Worm (Caenorhabditis elegans) whole organism, L3 larva: ENCODE measurements around the gene sqv-7.

Experiments
- R02D3.7 ChIP-seq: fragments of 150-350 bp; optimal IDR thresholded peaks from 2 replicates; lab custom pipeline; 2014; ENCODE audit warnings: missing biosample characterization, missing genetic modification characterization
- ZK546.5 ChIP-seq: sonication (generic microtip); optimal IDR thresholded peaks from 2 replicates; lab custom pipeline; 2017; ENCODE audit warnings: missing biosample characterization, missing genetic modification characterization
- aly-2 ChIP-seq: fragments of 150-350 bp; optimal IDR thresholded peaks from 2 replicates; lab custom pipeline; 2014; ENCODE audit warnings: missing biosample characterization, missing genetic modification characterization
- ama-1 ChIP-seq: fragments of 150-350 bp; optimal IDR thresholded peaks from 2 replicates; lab custom pipeline; 2018
- ceh-16 ChIP-seq: sonication (generic microtip); optimal IDR thresholded peaks from 2 replicates; lab custom pipeline; 2017; ENCODE audit warnings: missing biosample characterization, missing genetic modification characterization
- ceh-28 ChIP-seq: fragments of 150-350 bp; optimal IDR thresholded peaks from 2 replicates; lab custom pipeline; 2014; ENCODE audit warnings: missing biosample characterization, missing genetic modification reagents, missing genetic modification characterization
- elt-1 ChIP-seq: fragments of 150-350 bp; optimal IDR thresholded peaks from 2 replicates; lab custom pipeline; 2014; ENCODE audit warnings: missing biosample characterization, missing genetic modification characterization
- elt-2 ChIP-seq: sonication (generic microtip); optimal IDR thresholded peaks from 2 replicates; lab custom pipeline; 2016; ENCODE audit warnings: missing genetic modification reagents, mild to moderate bottlenecking, missing genetic modification characterization, missing compliant biosample characterization
- elt-3 ChIP-seq, 3 experiments: fragments of 150-350 bp in 1 of 3; sonication (generic microtip) in 2 of 3; optimal IDR thresholded peaks; 2 replicates in 2 of 3; 4 replicates in 1 of 3; lab custom pipeline; 2014 to 2017; ENCODE audit warnings: missing biosample characterization in 3 of 3, missing genetic modification characterization in 3 of 3
- eor-1 ChIP-seq, 2 experiments: fragments of 150-350 bp; optimal IDR thresholded peaks; 2 replicates each; lab custom pipeline; 2014 to 2018; ENCODE audit warnings: missing biosample characterization in 2 of 2, missing genetic modification characterization in 2 of 2
- fkh-10 ChIP-seq: sonication (generic microtip); optimal IDR thresholded peaks from 2 replicates; lab custom pipeline; 2017; ENCODE audit warnings: missing biosample characterization, missing genetic modification reagents, missing genetic modification characterization
- fos-1 ChIP-seq: fragments of 150-350 bp; optimal IDR thresholded peaks from 2 replicates; lab custom pipeline; 2014; ENCODE audit warnings: missing biosample characterization, missing genetic modification characterization
- hmg-11 ChIP-seq: sonication (generic microtip); optimal IDR thresholded peaks from 2 replicates; lab custom pipeline; 2016; ENCODE audit warnings: missing genetic modification characterization, missing compliant biosample characterization
- jun-1 ChIP-seq: fragments of 150-350 bp; optimal IDR thresholded peaks from 2 replicates; lab custom pipeline; 2014; ENCODE audit warnings: missing biosample characterization, missing genetic modification reagents, missing genetic modification characterization
- lin-15B ChIP-seq: fragments of 150-350 bp; optimal IDR thresholded peaks from 2 replicates; lab custom pipeline; 2014; ENCODE audit warnings: missing biosample characterization, missing genetic modification characterization
- lin-39 ChIP-seq: fragments of 150-350 bp; optimal IDR thresholded peaks from 2 replicates; lab custom pipeline; 2018; ENCODE audit warnings: missing biosample characterization, missing genetic modification reagents, missing genetic modification characterization
- lsy-12 ChIP-seq: sonication (generic microtip); optimal IDR thresholded peaks from 2 replicates; lab custom pipeline; 2016; ENCODE audit warnings: mild to moderate bottlenecking, missing genetic modification characterization, missing compliant biosample characterization
- nfya-1 ChIP-seq: sonication (generic microtip); optimal IDR thresholded peaks from 2 replicates; lab custom pipeline; 2017; ENCODE audit warnings: missing genetic modification characterization, mild to moderate bottlenecking, missing compliant biosample characterization, antibody characterized with exemption, moderate library complexity; ENCODE audit not compliant: insufficient read depth
- nhr-11 ChIP-seq: fragments of 150-350 bp; optimal IDR thresholded peaks from 2 replicates; lab custom pipeline; 2014; ENCODE audit warnings: missing biosample characterization, missing genetic modification characterization
- nhr-12 ChIP-seq: fragments of 150-350 bp; optimal IDR thresholded peaks from 2 replicates; lab custom pipeline; 2014; ENCODE audit warnings: missing biosample characterization, missing genetic modification characterization
- nhr-23 ChIP-seq: fragments of 150-350 bp; optimal IDR thresholded peaks from 2 replicates; lab custom pipeline; 2014; ENCODE audit warnings: missing biosample characterization, missing genetic modification reagents, missing genetic modification characterization
- nhr-237 ChIP-seq: fragments of 150-350 bp; optimal IDR thresholded peaks from 2 replicates; lab custom pipeline; 2014; ENCODE audit warnings: missing biosample characterization, missing genetic modification characterization
- nhr-28 ChIP-seq: fragments of 150-350 bp; optimal IDR thresholded peaks from 2 replicates; lab custom pipeline; 2014; ENCODE audit warnings: missing biosample characterization, missing genetic modification characterization
- nhr-43 ChIP-seq: sonication (generic microtip); optimal IDR thresholded peaks from 2 replicates; lab custom pipeline; 2016; ENCODE audit warnings: mild to moderate bottlenecking, missing genetic modification characterization, missing compliant biosample characterization; ENCODE audit not compliant: poor library complexity, severe bottlenecking
- nhr-67 ChIP-seq: fragments of 150-350 bp; optimal IDR thresholded peaks from 2 replicates; lab custom pipeline; 2014; ENCODE audit warnings: missing biosample characterization, missing genetic modification characterization
- nhr-76 ChIP-seq: fragments of 150-350 bp; sonication (generic microtip); optimal IDR thresholded peaks from 5 replicates; lab custom pipeline; 2014; ENCODE audit warnings: missing biosample characterization, missing genetic modification characterization
- nhr-77 ChIP-seq: fragments of 150-350 bp; optimal IDR thresholded peaks from 2 replicates; lab custom pipeline; 2014; ENCODE audit warnings: missing biosample characterization, missing genetic modification characterization
- pha-4 ChIP-seq: fragments of 150-350 bp; optimal IDR thresholded peaks from 2 replicates; lab custom pipeline; 2014; ENCODE audit warnings: missing biosample characterization, missing genetic modification reagents, missing genetic modification characterization
- pqm-1 ChIP-seq: fragments of 150-350 bp; optimal IDR thresholded peaks from 2 replicates; lab custom pipeline; 2017; ENCODE audit warnings: missing biosample characterization, missing genetic modification characterization, inconsistent platforms
- sea-2 ChIP-seq: fragments of 150-350 bp; sonication (generic microtip); optimal IDR thresholded peaks from 4 replicates; lab custom pipeline; 2014; ENCODE audit warnings: missing biosample characterization, missing genetic modification reagents, missing genetic modification characterization
- skn-1 ChIP-seq: fragments of 150-350 bp; optimal IDR thresholded peaks from 2 replicates; lab custom pipeline; 2014; ENCODE audit warnings: missing biosample characterization, missing genetic modification characterization
- snpc-4 ChIP-seq: fragments of 150-350 bp; optimal IDR thresholded peaks from 2 replicates; lab custom pipeline; 2014; ENCODE audit warnings: missing biosample characterization, missing genetic modification characterization
- tbx-2 ChIP-seq: sonication (generic microtip); optimal IDR thresholded peaks from 2 replicates; lab custom pipeline; 2016; ENCODE audit warnings: mild to moderate bottlenecking, missing genetic modification characterization, missing compliant biosample characterization
- unc-39 ChIP-seq: sonication (generic microtip); optimal IDR thresholded peaks from 4 replicates; lab custom pipeline; 2017; ENCODE audit warnings: missing biosample characterization, missing genetic modification characterization
- zag-1 ChIP-seq: fragments of 150-350 bp; optimal IDR thresholded peaks from 2 replicates; lab custom pipeline; 2014; ENCODE audit warnings: missing biosample characterization, missing genetic modification characterization
- ztf-11 ChIP-seq: fragments of 150-350 bp; optimal IDR thresholded peaks from 2 replicates; lab custom pipeline; 2014; ENCODE audit warnings: missing biosample characterization, missing genetic modification characterization

sqv-7 gene

DNA sequence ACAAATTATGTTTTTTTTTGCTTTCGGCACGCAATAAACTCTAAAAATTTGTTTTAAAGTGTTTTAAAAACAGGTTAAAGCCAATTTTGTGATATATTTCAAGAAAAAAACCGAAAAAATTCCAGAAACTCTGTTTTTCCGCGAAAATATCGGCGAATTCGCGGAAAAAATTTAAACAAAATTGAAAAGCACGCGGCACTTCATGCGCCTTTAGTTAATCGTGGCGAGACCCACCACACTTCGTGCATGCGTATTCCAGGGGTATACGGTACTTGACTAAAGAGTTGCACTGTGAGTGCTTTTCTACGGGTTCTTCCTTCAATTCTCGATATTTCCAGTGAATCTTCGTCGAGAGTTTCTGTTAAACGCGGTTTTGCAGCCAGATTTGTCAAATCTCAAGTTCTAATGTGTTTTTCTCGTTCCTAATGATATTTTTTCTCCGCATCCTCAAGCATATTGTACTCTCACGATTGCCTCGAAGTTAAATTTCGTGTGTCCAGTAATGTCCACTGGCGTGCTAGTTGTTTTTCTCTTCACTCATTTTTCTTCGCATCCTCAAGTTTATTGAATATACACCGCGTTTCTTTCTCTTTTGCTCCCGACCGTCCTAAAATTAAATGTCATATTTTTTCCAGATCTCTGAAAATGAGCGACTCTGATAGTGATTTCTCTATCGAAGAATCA lies 25.3 kb upstream of the sqv-7 start, which contains the start of gene cin-4:
TSS of gene cin-4 (plus strand) at position 634 of the 684 bp plus-strand sequence.
- no peak for TF ChIP-seq ama-1 (lab: Kevin White, UChicago)
- no peak for TF ChIP-seq nhr-67 (tag; lab: Kevin White, UChicago)
- TF ChIP-seq ztf-11 (tag; lab: Kevin White, UChicago): no peak
- TF ChIP-seq lsy-12 (tag; lab: Kevin White, UChicago): no peak
- TF ChIP-seq zag-1: no peak
- no peak for TF ChIP-seq R02D3.7 (tag; lab: Kevin White, UChicago)
- TF ChIP-seq eor-1 (tag; optimal IDR thresholded peaks at IDR 0.05; lab: Kevin White, UChicago): no peak

DNA sequence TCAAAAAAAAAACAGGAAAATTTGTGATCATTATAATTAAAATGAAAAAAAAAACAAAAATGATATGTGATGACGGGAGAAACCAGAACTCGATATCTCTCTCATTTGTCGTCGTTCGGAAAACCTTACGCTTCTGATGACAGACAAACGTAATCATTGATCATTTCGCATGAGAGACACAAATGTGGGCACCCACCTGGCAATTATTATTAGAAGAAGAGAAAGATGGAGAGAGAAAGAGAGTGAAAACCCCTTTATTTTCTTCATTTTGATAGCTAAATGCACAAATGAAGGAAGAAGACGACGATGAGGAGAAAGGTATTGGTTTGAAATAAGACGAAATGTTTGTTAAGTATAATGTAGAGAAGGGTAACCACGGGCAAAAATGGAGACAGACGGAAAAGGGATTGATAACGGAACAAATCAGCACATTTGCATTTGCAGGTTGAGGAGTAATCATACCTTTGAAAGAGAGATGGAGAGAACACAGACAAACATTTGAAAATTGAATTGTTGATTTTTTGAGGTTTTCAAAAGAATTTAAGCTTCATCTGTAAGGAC lies 18.7 kb upstream of the sqv-7 start:
- TF ChIP-seq elt-2 (tag; lab: Kevin White, UChicago) (peak; percentile 78), pha-4 (peak; percentile 47), pqm-1 (tag; lab: Kevin White, UChicago) (peak; percentile 63), nhr-12 (no peak)
- TF ChIP-seq, all 47 proteins: peak for 3

DNA sequence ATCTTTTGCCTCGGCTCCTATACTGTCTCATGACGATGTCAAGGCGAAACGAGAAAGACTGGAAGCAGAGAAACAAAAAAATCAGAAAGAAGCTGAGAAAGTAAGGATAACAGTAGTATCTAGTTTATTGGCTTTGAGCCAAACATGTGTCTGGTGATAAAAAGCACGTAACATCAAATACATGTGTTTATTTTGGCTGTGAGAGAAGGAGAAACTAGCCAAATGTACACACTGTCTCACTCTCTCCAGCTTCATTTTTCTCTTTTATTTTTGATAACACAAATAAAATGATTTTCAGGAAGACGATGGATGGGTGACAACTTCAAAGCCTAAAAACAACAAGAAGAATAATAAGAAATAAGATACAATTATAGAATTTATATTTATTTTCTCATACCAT lies 17.0 kb upstream of the sqv-7 start:
- TF ChIP-seq pha-4 (peak; percentile 68), fos-1 (no peak)

DNA sequence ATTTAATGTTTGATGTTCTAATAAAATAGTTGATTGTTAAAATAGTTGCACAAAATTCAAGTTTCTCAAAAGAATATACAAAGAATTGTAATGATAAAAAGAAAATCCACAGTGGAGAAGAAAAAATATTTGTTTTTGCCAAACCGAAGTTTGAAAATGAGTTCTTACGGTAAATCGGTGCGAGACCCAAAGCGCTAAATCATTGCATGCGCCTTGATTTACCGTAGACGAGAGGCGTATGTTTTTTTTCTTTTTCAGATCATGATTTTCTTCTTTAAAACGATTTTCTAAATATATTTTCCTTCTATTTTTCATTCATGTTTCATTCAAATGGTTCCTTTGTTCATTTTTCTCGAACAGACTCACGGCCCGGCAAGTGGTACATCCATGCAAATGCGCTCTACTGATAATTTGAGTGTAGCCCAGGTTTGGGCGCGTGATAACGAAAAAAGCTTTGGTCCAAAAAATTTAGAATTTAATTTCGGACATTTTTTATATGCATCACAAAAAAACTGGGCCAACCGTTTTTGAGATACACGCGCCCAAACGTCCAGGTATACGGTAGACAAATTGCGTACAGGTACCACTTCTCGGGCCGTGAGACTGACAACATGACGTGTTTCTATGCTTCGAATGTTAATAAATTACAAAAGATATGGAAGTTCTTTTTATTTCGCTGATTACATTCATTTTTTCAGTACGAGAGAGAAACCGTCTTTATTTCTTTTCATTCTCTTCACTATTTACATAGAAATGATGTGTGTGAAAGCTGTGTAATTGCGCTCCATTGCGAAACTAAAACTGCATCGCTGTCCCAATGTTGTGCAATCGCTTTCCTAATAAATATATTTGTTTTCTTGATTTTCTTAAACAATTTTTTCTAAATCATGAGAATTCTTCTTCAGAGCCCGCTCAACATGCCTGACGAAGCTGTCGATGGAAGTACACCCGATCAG lies 12.7 kb upstream of the sqv-7 start, which contains the start of gene znf-598:
TSS of gene znf-598 (plus strand) at position 906 of the 956 bp plus-strand sequence.
- no peak for TF ChIP-seq jun-1
- TF ChIP-seq sea-2 (GFP tag; lab: Kevin White, UChicago): no peak
- TF ChIP-seq aly-2 (tag; lab: Kevin White, UChicago): no peak
- TF ChIP-seq nhr-12: no peak
- TF ChIP-seq R02D3.7 (tag; lab: Kevin White, UChicago): no peak
- no peak for TF ChIP-seq ama-1 (lab: Kevin White, UChicago)
- no peak for TF ChIP-seq elt-1 (tag; lab: Kevin White, UChicago)
- TF ChIP-seq lsy-12 (tag; lab: Kevin White, UChicago): no peak
- peak; percentile 84 for TF ChIP-seq pha-4
- peak; percentile 16 for TF ChIP-seq nhr-23 (tag; lab: Kevin White, UChicago)
- peak; percentile 72 for TF ChIP-seq elt-2 (tag; lab: Kevin White, UChicago)
- TF ChIP-seq nhr-77: no peak
- TF ChIP-seq fkh-10 (GFP tag; lab: Kevin White, UChicago): no peak
- TF ChIP-seq elt-3 (tag; optimal IDR thresholded peaks at IDR 0.05; lab: Kevin White, UChicago): no peak
- TF ChIP-seq ZK546.5 (tag; lab: Kevin White, UChicago): no peak
- no peak for TF ChIP-seq nhr-237
- peak; percentile 40 for TF ChIP-seq pqm-1 (tag; lab: Kevin White, UChicago)
- TF ChIP-seq snpc-4 (tag; lab: Kevin White, UChicago): peak; percentile 64
- TF ChIP-seq nhr-76 (tag; lab: Kevin White, UChicago): no peak
- TF ChIP-seq lin-15B (tag; lab: Kevin White, UChicago): peak; percentile 64
- no peak for TF ChIP-seq skn-1 (tag; lab: Kevin White, UChicago)
- TF ChIP-seq nhr-11: no peak
- TF ChIP-seq unc-39 (tag; lab: Kevin White, UChicago): no peak

DNA sequence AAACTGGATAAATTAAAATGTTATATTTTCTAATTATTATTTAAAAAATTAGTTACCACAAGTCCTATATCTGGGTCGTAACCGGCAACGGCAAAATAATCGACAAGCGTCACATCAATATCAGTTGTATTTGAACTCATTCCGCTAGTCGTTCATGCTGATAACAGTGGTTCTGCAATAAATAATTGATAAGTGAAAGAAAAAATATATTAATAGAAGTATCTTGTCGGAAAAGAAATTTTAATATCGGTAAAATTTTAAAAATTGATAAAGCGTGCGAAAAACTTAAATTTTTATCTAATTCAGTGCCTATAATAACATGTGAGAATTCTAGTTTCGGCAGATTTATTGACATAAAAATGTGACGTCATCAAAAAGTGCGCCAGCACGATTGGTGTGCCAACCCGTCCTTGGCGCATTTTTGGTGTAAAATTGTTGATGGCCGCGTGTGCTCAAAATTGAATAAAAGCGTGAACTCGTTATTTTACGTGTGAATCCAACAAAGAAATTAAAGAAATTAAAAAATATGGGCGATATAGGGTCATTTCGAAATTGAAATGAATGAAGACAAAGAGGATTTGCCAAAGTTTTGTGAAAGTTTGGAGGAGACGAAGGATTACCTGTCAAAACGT lies 10.0 kb upstream of the sqv-7 start, which contains the start of the genes lst-6 and lst-5:
TSS of gene lst-6 (minus strand) at position 140 of the 632 bp plus-strand sequence.
TSS of gene lst-5 (plus strand) at position 544 of the 632 bp plus-strand sequence.
- no peak for TF ChIP-seq nhr-67 (tag; lab: Kevin White, UChicago)
- TF ChIP-seq sea-2 (GFP tag; lab: Kevin White, UChicago): no peak
- no peak for TF ChIP-seq elt-1 (tag; lab: Kevin White, UChicago)
- no peak for TF ChIP-seq ceh-16 (tag; lab: Kevin White, UChicago)
- peak; percentile 27 for TF ChIP-seq snpc-4 (tag; lab: Kevin White, UChicago)
- TF ChIP-seq hmg-11 (tag; lab: Kevin White, UChicago): peak; percentile 79
- TF ChIP-seq lin-15B (tag; lab: Kevin White, UChicago): peak; percentile 72
- no peak for TF ChIP-seq tbx-2 (tag; lab: Kevin White, UChicago)
- peak; percentile 76 for TF ChIP-seq pha-4
- peak; percentile 57 for TF ChIP-seq fkh-10 (GFP tag; lab: Kevin White, UChicago)
- TF ChIP-seq nhr-43 (tag; lab: Kevin White, UChicago): no peak
- TF ChIP-seq ceh-28 (tag; lab: Kevin White, UChicago): peak; percentile 34
- TF ChIP-seq lin-39 (tag; lab: Kevin White, UChicago): no peak
- no peak for TF ChIP-seq nhr-77
- TF ChIP-seq nhr-23 (tag; lab: Kevin White, UChicago): no peak
- TF ChIP-seq ama-1 (lab: Kevin White, UChicago): no peak
- TF ChIP-seq pqm-1 (tag; lab: Kevin White, UChicago): peak; percentile 30
- no peak for TF ChIP-seq skn-1 (tag; lab: Kevin White, UChicago)
- peak; percentile 47 for TF ChIP-seq jun-1
- no peak for TF ChIP-seq elt-3 (tag; optimal IDR thresholded peaks at IDR 0.05; lab: Kevin White, UChicago)
- peak; percentile 94 for TF ChIP-seq elt-2 (tag; lab: Kevin White, UChicago)
- TF ChIP-seq nhr-28 (tag; lab: Kevin White, UChicago): no peak
- TF ChIP-seq nfya-1 (tag; lab: Kevin White, UChicago): peak; percentile 67
